Fruit fly (Drosophila melanogaster) whole organism, embryonic: ENCODE results near the gene CG10602.

Source experiments
- Atf-2 ChIP-seq: fragments of 200-800 bp; sonication (Bioruptor generic); optimal IDR thresholded peaks from 2 replicates; lab custom pipeline; 2016; ENCODE audit warnings: missing biosample characterization, missing genetic modification characterization
- BEAF-32 ChIP-seq: fragments of 200-800 bp; sonication (Bioruptor generic); optimal IDR thresholded peaks from 3 replicates; lab custom pipeline; 2017; ENCODE audit warnings: missing biosample characterization, missing genetic modification characterization, mild to moderate bottlenecking, moderate library complexity, missing genetic modification reagents
- Bdp1 ChIP-seq: fragments of 200-800 bp; sonication (Bioruptor generic); optimal IDR thresholded peaks from 3 replicates; lab custom pipeline; 2016; ENCODE audit warnings: missing biosample characterization, missing genetic modification characterization
- Blimp-1 ChIP-seq: fragments of 200-800 bp; sonication (Bioruptor generic); optimal IDR thresholded peaks from 3 replicates; lab custom pipeline; 2018; ENCODE audit warnings: missing biosample characterization, missing genetic modification characterization, mild to moderate bottlenecking, moderate library complexity, missing genetic modification reagents
- CG10321 ChIP-seq: fragments of 200-800 bp; sonication (Bioruptor generic); IDR thresholded peaks from 2 replicates; pipeline ENCODE4 v1.3.6; 2022; ENCODE audit warnings: missing biosample characterization, missing genetic modification characterization
- CG10654 ChIP-seq: fragments of 200-800 bp; sonication (Bioruptor generic); optimal IDR thresholded peaks from 2 replicates; lab custom pipeline; 2016; ENCODE audit warnings: missing biosample characterization, missing genetic modification characterization
- CG11398 ChIP-seq: fragments of 200-800 bp; sonication (Bioruptor generic); optimal IDR thresholded peaks from 2 replicates; lab custom pipeline; 2016; ENCODE audit warnings: missing biosample characterization, missing genetic modification characterization
- CG13123 ChIP-seq: fragments of 200-800 bp; sonication (Bioruptor generic); optimal IDR thresholded peaks from 2 replicates; lab custom pipeline; 2016; ENCODE audit warnings: missing biosample characterization, missing genetic modification characterization
- CG13624 ChIP-seq: fragments of 200-800 bp; sonication (Bioruptor generic); optimal IDR thresholded peaks from 2 replicates; lab custom pipeline; 2016; ENCODE audit warnings: missing biosample characterization, missing genetic modification characterization
- CG13775 ChIP-seq: fragments of 200-800 bp; sonication (Bioruptor generic); optimal IDR thresholded peaks from 3 replicates; lab custom pipeline; 2017; ENCODE audit warnings: missing biosample characterization, mild to moderate bottlenecking, missing genetic modification characterization
- CG14667 ChIP-seq: fragments of 200-800 bp; sonication (Bioruptor generic); IDR thresholded peaks from 2 replicates; pipeline ENCODE4 v1.3.6; 2022; ENCODE audit warnings: missing biosample characterization, missing genetic modification characterization
- CG15269 ChIP-seq: fragments of 200-800 bp; sonication (Bioruptor generic); optimal IDR thresholded peaks from 2 replicates; lab custom pipeline; 2018; ENCODE audit warnings: missing biosample characterization, mild to moderate bottlenecking, missing genetic modification characterization, moderate library complexity
- CG15696 ChIP-seq: fragments of 200-800 bp; sonication (Bioruptor generic); optimal IDR thresholded peaks from 2 replicates; lab custom pipeline; 2019; ENCODE audit warnings: missing biosample characterization, mild to moderate bottlenecking, missing genetic modification characterization, moderate library complexity
- CG16779 ChIP-seq: fragments of 200-800 bp; sonication (Bioruptor generic); IDR thresholded peaks from 2 replicates; pipeline ENCODE4 v1.3.6; 2022; ENCODE audit warnings: missing biosample characterization, missing genetic modification characterization
- CG16813 ChIP-seq: fragments of 200-800 bp; sonication (Bioruptor generic); IDR thresholded peaks from 3 replicates; pipeline ENCODE4 v1.3.6; 2022; ENCODE audit warnings: missing biosample characterization, missing genetic modification characterization; ENCODE audit not compliant: partially characterized antibody
- CG1792 ChIP-seq: fragments of 200-800 bp; sonication (Bioruptor generic); optimal IDR thresholded peaks from 2 replicates; lab custom pipeline; 2016; ENCODE audit warnings: missing biosample characterization, missing genetic modification characterization
- CG1832 ChIP-seq: fragments of 200-800 bp; sonication (Bioruptor generic); optimal IDR thresholded peaks from 2 replicates; lab custom pipeline; 2017; ENCODE audit warnings: missing biosample characterization, mild to moderate bottlenecking, missing genetic modification characterization, inconsistent platforms
- CG2116 ChIP-seq: fragments of 200-800 bp; sonication (Bioruptor generic); optimal IDR thresholded peaks from 3 replicates; lab custom pipeline; 2018; ENCODE audit warnings: missing biosample characterization, mild to moderate bottlenecking, missing genetic modification characterization
- CG2678 ChIP-seq: fragments of 200-800 bp; sonication (Bioruptor generic); optimal IDR thresholded peaks from 3 replicates; lab custom pipeline; 2019; ENCODE audit warnings: missing biosample characterization, mild to moderate bottlenecking, missing genetic modification characterization, moderate library complexity
- CG2889 ChIP-seq: fragments of 200-800 bp; sonication (Bioruptor generic); IDR thresholded peaks from 3 replicates; pipeline ENCODE4 v1.3.6; 2022; ENCODE audit warnings: missing biosample characterization, missing genetic modification characterization
- CG34224 ChIP-seq: fragments of 200-800 bp; sonication (Bioruptor generic); IDR thresholded peaks from 3 replicates; pipeline ENCODE4 v1.3.6; 2022; ENCODE audit warnings: missing biosample characterization, missing genetic modification characterization; ENCODE audit not compliant: partially characterized antibody
- CG3726 ChIP-seq: fragments of 200-800 bp; sonication (Bioruptor generic); IDR thresholded peaks from 3 replicates; pipeline ENCODE4, ENCODE4 v1.3.6; 2022; ENCODE audit warnings: missing biosample characterization, missing genetic modification characterization
- CG3847 ChIP-seq: fragments of 200-800 bp; sonication (Bioruptor generic); IDR thresholded peaks from 2 replicates; pipeline ENCODE4 v1.3.6; 2022; ENCODE audit warnings: missing biosample characterization, missing genetic modification characterization
- CG4360 ChIP-seq: fragments of 200-800 bp; sonication (Bioruptor generic); IDR thresholded peaks from 2 replicates; pipeline ENCODE4 v1.3.6; 2022; ENCODE audit warnings: missing biosample characterization, missing genetic modification characterization
- CG6683 ChIP-seq: fragments of 200-800 bp; sonication (Bioruptor generic); optimal IDR thresholded peaks from 2 replicates; lab custom pipeline; 2017; ENCODE audit warnings: missing biosample characterization, mild to moderate bottlenecking, missing genetic modification characterization, missing genetic modification reagents
- CG6689 ChIP-seq: fragments of 200-800 bp; sonication (Bioruptor generic); IDR thresholded peaks from 2 replicates; pipeline ENCODE4 v1.3.6; 2022; ENCODE audit warnings: missing biosample characterization, missing genetic modification characterization
- CG6813 ChIP-seq: fragments of 200-800 bp; sonication (Bioruptor generic); optimal IDR thresholded peaks from 2 replicates; lab custom pipeline; 2017; ENCODE audit warnings: missing biosample characterization, missing genetic modification characterization, mild to moderate bottlenecking, moderate library complexity, missing genetic modification reagents
- CG7987 ChIP-seq: fragments of 200-800 bp; sonication (Bioruptor generic); optimal IDR thresholded peaks from 2 replicates; lab custom pipeline; 2018; ENCODE audit warnings: missing biosample characterization, mild to moderate bottlenecking, missing genetic modification characterization, moderate library complexity
- CG8924 ChIP-seq: fragments of 200-800 bp; optimal IDR thresholded peaks from 3 replicates; lab custom pipeline; 2019; ENCODE audit warnings: missing biosample characterization, mild to moderate bottlenecking, missing genetic modification characterization, moderate library complexity
- D19A ChIP-seq: fragments of 200-800 bp; optimal IDR thresholded peaks from 3 replicates; lab custom pipeline; 2019; ENCODE audit warnings: missing biosample characterization, mild to moderate bottlenecking, missing genetic modification characterization, moderate library complexity
- Eip74EF ChIP-seq, 2 experiments: fragments of 200-800 bp in 1 of 2; fragments of >200 bp in 1 of 2; sonication (Bioruptor generic) in 1 of 2; optimal IDR thresholded peaks; 2 replicates each; lab custom pipeline; 2017 to 2019; ENCODE audit warnings: missing biosample characterization in 2 of 2, missing genetic modification characterization in 2 of 2, mild to moderate bottlenecking in 1 of 2, moderate library complexity in 1 of 2
- Fer1 ChIP-seq: fragments of 200-800 bp; sonication (Bioruptor generic); optimal IDR thresholded peaks from 2 replicates; lab custom pipeline; 2017; ENCODE audit warnings: missing biosample characterization, mild to moderate bottlenecking, missing genetic modification characterization
- Gsc ChIP-seq: fragments of 200-800 bp; sonication (Bioruptor generic); IDR thresholded peaks from 2 replicates; pipeline ENCODE4 v1.3.6; 2022; ENCODE audit warnings: missing biosample characterization, missing genetic modification characterization
- Hr39 ChIP-seq: fragments of >200 bp; optimal IDR thresholded peaks from 2 replicates; lab custom pipeline; 2017
- Nf-YA ChIP-seq: fragments of 200-800 bp; sonication (Bioruptor generic); IDR thresholded peaks from 2 replicates; pipeline ENCODE4 v1.3.6; 2022; ENCODE audit warnings: missing biosample characterization, missing genetic modification characterization
- Pdp1 ChIP-seq, 2 experiments: fragments of 200-800 bp; sonication (Bioruptor generic); optimal IDR thresholded peaks; 3 replicates each; lab custom pipeline; 2016; ENCODE audit warnings: missing biosample characterization in 2 of 2, missing genetic modification characterization in 2 of 2, mild to moderate bottlenecking in 1 of 2, moderate library complexity in 1 of 2
- bowl ChIP-seq: fragments of 200-800 bp; sonication (Bioruptor generic); IDR thresholded peaks from 2 replicates; pipeline ENCODE4 v1.3.6; 2022; ENCODE audit warnings: missing biosample characterization, missing genetic modification characterization
- disco-r ChIP-seq: fragments of 200-800 bp; sonication (Bioruptor generic); optimal IDR thresholded peaks from 2 replicates; lab custom pipeline; 2016; ENCODE audit warnings: missing biosample characterization, missing genetic modification characterization
- dmrt11E ChIP-seq: fragments of 200-800 bp; sonication (Bioruptor generic); optimal IDR thresholded peaks from 3 replicates; lab custom pipeline; 2018; ENCODE audit warnings: missing biosample characterization, mild to moderate bottlenecking, missing genetic modification characterization, moderate library complexity
- gfzf ChIP-seq: fragments of 200-800 bp; sonication (Bioruptor generic); optimal IDR thresholded peaks from 2 replicates; lab custom pipeline; 2016; ENCODE audit warnings: missing biosample characterization, mild to moderate bottlenecking, missing genetic modification characterization, moderate library complexity
- grau ChIP-seq: fragments of 200-800 bp; optimal IDR thresholded peaks from 3 replicates; lab custom pipeline; 2019; ENCODE audit warnings: missing biosample characterization, mild to moderate bottlenecking, missing genetic modification characterization, moderate library complexity
- jigr1 ChIP-seq: fragments of 200-800 bp; sonication (Bioruptor generic); IDR thresholded peaks from 3 replicates; pipeline ENCODE4 v1.3.6; 2022; ENCODE audit warnings: missing biosample characterization, missing genetic modification characterization
- luna ChIP-seq: fragments of 200-800 bp; sonication (Bioruptor generic); optimal IDR thresholded peaks from 2 replicates; lab custom pipeline; 2016; ENCODE audit warnings: missing biosample characterization, missing genetic modification characterization
- mirr ChIP-seq: fragments of 200-800 bp; sonication (Bioruptor generic); optimal IDR thresholded peaks from 3 replicates; lab custom pipeline; 2018; ENCODE audit warnings: missing biosample characterization, mild to moderate bottlenecking, missing genetic modification characterization
- run ChIP-seq: fragments of 200-800 bp; sonication (Bioruptor generic); optimal IDR thresholded peaks from 3 replicates; lab custom pipeline; 2018; ENCODE audit warnings: missing biosample characterization, mild to moderate bottlenecking, missing genetic modification characterization
- sna ChIP-seq: fragments of 200-800 bp; sonication (Bioruptor generic); IDR thresholded peaks from 2 replicates; pipeline ENCODE4 v1.3.6; 2022; ENCODE audit warnings: missing biosample characterization, missing genetic modification characterization; ENCODE audit not compliant: partially characterized antibody
- stc ChIP-seq: fragments of 200-800 bp; sonication (Bioruptor generic); IDR thresholded peaks from 2 replicates; pipeline ENCODE4 v1.3.6; 2022; ENCODE audit warnings: missing biosample characterization, missing genetic modification characterization
- zf30C ChIP-seq: fragments of 200-800 bp; sonication (Bioruptor generic); optimal IDR thresholded peaks from 3 replicates; lab custom pipeline; 2018; ENCODE audit warnings: missing biosample characterization, mild to moderate bottlenecking, missing genetic modification characterization

Gene CG10602

dm6 chr2L:18830587-18831528 lies 28.2 kb downstream of the CG10602 start, which contains the start of the genes CG17597 and ScpX (continued):
- TF ChIP-seq CG2889 (GFP tag; lab: Robert Waterston, UW) (no peak), CG1832 (GFP tag; lab: Kevin White, UChicago) (no peak), CG16813 (GFP tag; lab: Robert Waterston, UW) (peak; percentile 81), CG6813 (no peak), CG3726 (GFP tag; lab: Robert Waterston, UW) (no peak), CG3847 (GFP tag; lab: Robert Waterston, UW) (peak; percentile 55), zf30C (no peak), CG8924 (peak; percentile 56), luna (GFP tag; lab: Kevin White, UChicago) (no peak), bowl (GFP tag; lab: Robert Waterston, UW) (no peak), CG15696 (tag; lab: Kevin White, UChicago) (peak; percentile 60), stc (no peak), CG2678 (peak; percentile 76), Gsc (GFP tag; lab: Robert Waterston, UW) (0 out of 2 replicates have a peak, but pooled peaks have one; percentile 4), CG7987 (GFP tag; lab: Kevin White, UChicago) (no peak), run (tag; lab: Kevin White, UChicago) (no peak), CG10654 (GFP tag; lab: Kevin White, UChicago) (peak; percentile 53), Atf-2 (GFP tag; lab: Kevin White, UChicago) (peak; percentile 42), Hr39 (lab: Kevin White, UChicago) (no peak), CG10321 (0 out of 2 replicates have a peak, but pooled peaks have one; percentile 28), CG4360 (GFP tag; lab: Robert Waterston, UW) (no peak), Bdp1 (GFP tag; lab: Kevin White, UChicago) (peak; percentile 13), mirr (GFP tag; lab: Kevin White, UChicago) (no peak), CG34224 (peak; percentile 83), CG11398 (no peak), Blimp-1 (peak; percentile 64), Eip74EF (GFP tag; optimal IDR thresholded peaks at IDR 0.05; lab: Kevin White, UChicago) (no peak), CG13775 (peak; percentile 74), jigr1 (GFP tag; lab: Robert Waterston, UW) (no peak), CG1792 (GFP tag; lab: Kevin White, UChicago) (peak; percentile 47), CG16779 (no peak), Fer1 (GFP tag; lab: Kevin White, UChicago) (peak; percentile 49), CG6683 (GFP tag; lab: Kevin White, UChicago) (no peak), CG13123 (GFP tag; lab: Kevin White, UChicago) (no peak), BEAF-32 (peak; percentile 81), CG2116 (GFP tag; lab: Kevin White, UChicago) (peak; percentile 79), CG6689 (GFP tag; lab: Robert Waterston, UW) (peak; percentile 62), grau (tag; lab: Kevin White, UChicago) (peak; percentile 69), CG13624 (GFP tag; lab: Kevin White, UChicago) (peak; percentile 65), CG14667 (GFP tag; lab: Robert Waterston, UW) (no peak), D19A (tag; lab: Kevin White, UChicago) (peak; percentile 26), CG15269 (tag; lab: Kevin White, UChicago) (peak; percentile 70), Nf-YA (GFP tag; lab: Robert Waterston, UW) (no peak), Pdp1 (GFP tag; optimal IDR thresholded peaks at IDR 0.05; lab: Kevin White, UChicago) (peak; percentile 50 to 74), dmrt11E (tag; lab: Kevin White, UChicago) (peak; percentile 58), disco-r (GFP tag; lab: Kevin White, UChicago) (peak; percentile 28), sna (GFP tag; lab: Robert Waterston, UW) (0 out of 2 replicates have a peak, but pooled peaks have one; percentile 77), gfzf (GFP tag; lab: Kevin White, UChicago) (peak; percentile 13)
